Fruit fly (Drosophila melanogaster): Measurements from ENCODE around the gene CG43155.
A peak's percentile ranks its signal among the peaks of the same experiment; 100 is the strongest.

The CG43155 gene

dm6 chrX:11518435-11518834 is 58.8 kb downstream of the CG43155 start (continued):
- TF ChIP-seq al (GFP tag; IDR thresholded peaks at IDR 0.05): peak; percentile 80
- no peak for TF ChIP-seq CG10565 (GFP tag; optimal IDR thresholded peaks at IDR 0.05)
- TF ChIP-seq bigmax (GFP tag; optimal IDR thresholded peaks at IDR 0.05): no peak
- no peak for TF ChIP-seq CG33557 (GFP tag; optimal IDR thresholded peaks at IDR 0.05)
- TF ChIP-seq abd-A (tag; optimal IDR thresholded peaks at IDR 0.05): no peak
- TF ChIP-seq fd102C (GFP tag; optimal IDR thresholded peaks at IDR 0.05): no peak
- no peak for TF ChIP-seq gfzf (GFP tag; optimal IDR thresholded peaks at IDR 0.05)
- peak; percentile 1 for TF ChIP-seq ab (GFP tag; optimal IDR thresholded peaks at IDR 0.05)
- TF ChIP-seq Asciz (GFP tag; optimal IDR thresholded peaks at IDR 0.05): peak; percentile 53
- peak; percentile 52 for TF ChIP-seq CG13775 (GFP tag; optimal IDR thresholded peaks at IDR 0.05)
- TF ChIP-seq Jarid2 (GFP tag; optimal IDR thresholded peaks at IDR 0.05): peak; percentile 23
- TF ChIP-seq ato (GFP tag; IDR thresholded peaks at IDR 0.05; ENCODE audit: partially characterized antibody): no peak
- peak; percentile 92 for TF ChIP-seq slbo (GFP tag; IDR thresholded peaks at IDR 0.05)
- TF ChIP-seq CG11695 (GFP tag; IDR thresholded peaks at IDR 0.05): peak; percentile 82
- TF ChIP-seq HLH4C (GFP tag; IDR thresholded peaks at IDR 0.05; ENCODE audit: partially characterized antibody): no peak
- no peak for TF ChIP-seq sqz (GFP tag; optimal IDR thresholded peaks at IDR 0.05)
- TF ChIP-seq CG15696 (tag; optimal IDR thresholded peaks at IDR 0.05): no peak
- no peak for TF ChIP-seq toy (GFP tag; IDR thresholded peaks at IDR 0.05)
- TF ChIP-seq CG7839 (tag; optimal IDR thresholded peaks at IDR 0.05): peak; percentile 81
- TF ChIP-seq CG2712 (tag; optimal IDR thresholded peaks at IDR 0.05): peak; percentile 67
- peak; percentile 66 for TF ChIP-seq CG7357 (GFP tag; IDR thresholded peaks at IDR 0.05)
- TF ChIP-seq CG30020 (tag; optimal IDR thresholded peaks at IDR 0.05): no peak
- TF ChIP-seq tx (GFP tag; optimal IDR thresholded peaks at IDR 0.05): no peak
- no peak for TF ChIP-seq chinmo (GFP tag; IDR thresholded peaks at IDR 0.05; ENCODE audit: partially characterized antibody)
- no peak for TF ChIP-seq maf-S (GFP tag; optimal IDR thresholded peaks at IDR 0.05)
- peak; percentile 55 for TF ChIP-seq Sox100B (GFP tag; optimal IDR thresholded peaks at IDR 0.05)
- TF ChIP-seq CG34224 (GFP tag; IDR thresholded peaks at IDR 0.05; ENCODE audit: partially characterized antibody): no peak
- peak; percentile 34 for TF ChIP-seq Ets65A (GFP tag)
- TF ChIP-seq Blimp-1 (GFP tag; optimal IDR thresholded peaks at IDR 0.05): peak; percentile 68
- peak; percentile 8 for TF ChIP-seq jing (GFP tag; optimal IDR thresholded peaks at IDR 0.05)
- peak; percentile 42 for TF ChIP-seq Six4 (GFP tag; optimal IDR thresholded peaks at IDR 0.05)
- TF ChIP-seq CG15479 (GFP tag; optimal IDR thresholded peaks at IDR 0.05): no peak
- peak; percentile 77 for TF ChIP-seq CG2199 (GFP tag; IDR thresholded peaks at IDR 0.05)
- no peak for TF ChIP-seq repo (GFP tag; optimal IDR thresholded peaks at IDR 0.05)
- TF ChIP-seq CG13424 (tag; optimal IDR thresholded peaks at IDR 0.05): peak; percentile 78
- no peak for TF ChIP-seq eyg (GFP tag; optimal IDR thresholded peaks at IDR 0.05)
- peak; percentile 58 for TF ChIP-seq ems (GFP tag; optimal IDR thresholded peaks at IDR 0.05)
- no peak for TF ChIP-seq Hey (tag; optimal IDR thresholded peaks at IDR 0.05)
- TF ChIP-seq CG3838 (GFP tag; optimal IDR thresholded peaks at IDR 0.05): peak; percentile 33
- no peak for TF ChIP-seq CG14860 (GFP tag; IDR thresholded peaks at IDR 0.05; ENCODE audit: partially characterized antibody)
- TF ChIP-seq CG42726 (GFP tag; IDR thresholded peaks at IDR 0.05; ENCODE audit: partially characterized antibody): no peak
- no peak for TF ChIP-seq CG6791 (GFP tag; IDR thresholded peaks at IDR 0.05; ENCODE audit: partially characterized antibody)
- TF ChIP-seq CG5245 (GFP tag; optimal IDR thresholded peaks at IDR 0.05): peak; percentile 52
- no peak for TF ChIP-seq Trl (optimal IDR thresholded peaks at IDR 0.05)
- TF ChIP-seq Trl (GFP tag; optimal IDR thresholded peaks at IDR 0.05): no peak
- no peak for TF ChIP-seq Sin3A (optimal IDR thresholded peaks at IDR 0.05)
- no peak for TF ChIP-seq Bdp1 (GFP tag; optimal IDR thresholded peaks at IDR 0.05)
- peak; percentile 35 for TF ChIP-seq kay (GFP tag; optimal IDR thresholded peaks at IDR 0.05)
- TF ChIP-seq CG11247 (GFP tag; IDR thresholded peaks at IDR 0.05): peak; percentile 80
- no peak for TF ChIP-seq amos (GFP tag; IDR thresholded peaks at IDR 0.05; ENCODE audit: partially characterized antibody)
- TF ChIP-seq CG3065 (GFP tag; optimal IDR thresholded peaks at IDR 0.05): no peak
